Fruit fly (Drosophila melanogaster): ENCODE data around the gene Cpr65Ec.

DNA sequence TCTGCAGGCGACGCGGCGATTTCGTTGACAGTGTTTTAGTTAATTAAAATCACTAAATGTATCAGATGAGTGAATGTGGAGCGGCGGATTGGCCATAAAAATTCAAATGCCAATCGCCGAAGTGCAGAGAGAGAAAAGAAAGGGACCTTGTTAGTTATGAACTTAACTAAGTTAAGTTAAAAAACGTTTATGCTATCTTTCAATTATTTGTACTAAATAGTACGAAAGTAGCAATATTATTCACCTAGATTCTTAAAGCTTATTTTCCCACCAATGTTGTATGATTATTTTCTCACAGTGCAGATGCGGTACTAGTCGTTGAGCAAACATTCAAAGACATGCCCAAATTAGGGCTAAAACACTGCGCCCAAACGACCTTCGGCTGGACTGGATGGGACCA is 2.2 kb upstream of the Cpr65Ec start:
- TF ChIP-seq Bgb (GFP tag; IDR thresholded peaks at IDR 0.05; ENCODE audit: partially characterized antibody), result no peak
- peak; percentile 32 for TF ChIP-seq CG10209 (GFP tag; optimal IDR thresholded peaks at IDR 0.05)

All from whole organism, embryonic.